Worm (Caenorhabditis elegans) whole organism, L4 larva: ENCODE data around the gene Y71H2B.5.

Source experiments
- aha-1 ChIP-seq: fragments of 150-350 bp; peaks from one replicate; lab custom pipeline; 2014; ENCODE audit warnings: missing biosample characterization, missing genetic modification characterization
- daf-12 ChIP-seq: fragments of 150-350 bp; optimal IDR thresholded peaks from 2 replicates; lab custom pipeline; 2014; ENCODE audit warnings: missing biosample characterization, missing genetic modification reagents, missing genetic modification characterization
- fkh-10 ChIP-seq: fragments of 150-350 bp; optimal IDR thresholded peaks from 2 replicates; lab custom pipeline; 2014; ENCODE audit warnings: missing biosample characterization, missing genetic modification reagents, missing genetic modification characterization
- hif-1 ChIP-seq, 2 experiments: sonication (generic microtip); optimal IDR thresholded peaks; 2 replicates each; lab custom pipeline; 2016 to 2017; ENCODE audit warnings: missing compliant biosample characterization in 2 of 2, missing genetic modification characterization in 2 of 2, missing genetic modification reagents in 2 of 2, missing genotype in 2 of 2, mild to moderate bottlenecking in 1 of 2
- jun-1 ChIP-seq: fragments of 150-350 bp; optimal IDR thresholded peaks from 2 replicates; lab custom pipeline; 2014; ENCODE audit warnings: missing biosample characterization, missing genetic modification reagents, missing genetic modification characterization
- lin-1 ChIP-seq: fragments of 200-800 bp; sonication (Bioruptor generic); IDR thresholded peaks from 2 replicates; pipeline ENCODE4 v1.3.6; 2022; ENCODE audit warnings: missing genetic modification reagents, missing genetic modification characterization, missing compliant biosample characterization
- mdl-1 ChIP-seq, 2 experiments: fragments of 150-350 bp in 1 of 2; sonication (generic microtip) in 1 of 2; optimal IDR thresholded peaks; 2 replicates each; lab custom pipeline; 2014 to 2017; ENCODE audit warnings: missing biosample characterization in 2 of 2, missing genetic modification characterization in 2 of 2
- nhr-11 ChIP-seq: fragments of 150-350 bp; optimal IDR thresholded peaks from 2 replicates; lab custom pipeline; 2014; ENCODE audit warnings: missing biosample characterization, missing genetic modification characterization
- nhr-28 ChIP-seq: fragments of 150-350 bp; optimal IDR thresholded peaks from 2 replicates; lab custom pipeline; 2014; ENCODE audit warnings: missing biosample characterization, missing genetic modification characterization
- nhr-77 ChIP-seq: fragments of 150-350 bp; optimal IDR thresholded peaks from 2 replicates; lab custom pipeline; 2014; ENCODE audit warnings: missing biosample characterization, missing genetic modification characterization
- rbr-2 ChIP-seq: sonication (generic microtip); optimal IDR thresholded peaks from 2 replicates; lab custom pipeline; 2016; ENCODE audit warnings: missing genotype, missing genetic modification characterization, missing compliant biosample characterization
- spr-3 ChIP-seq: fragments of 200-800 bp; sonication (Bioruptor generic); optimal IDR thresholded peaks from 2 replicates; lab custom pipeline; 2018; ENCODE audit warnings: mild to moderate bottlenecking, missing genetic modification characterization, missing compliant biosample characterization
- tag-97 ChIP-seq: fragments of 200-800 bp; sonication (Bioruptor generic); IDR thresholded peaks from 2 replicates; pipeline ENCODE4 v1.3.6; 2022; ENCODE audit warnings: missing genetic modification characterization, missing compliant biosample characterization
- zip-2 ChIP-seq: fragments of 150-350 bp; optimal IDR thresholded peaks from 2 replicates; lab custom pipeline; 2014; ENCODE audit warnings: missing biosample characterization, missing genetic modification characterization

ce11 chrIII:2632819-2633398 is 25.1 kb downstream of the Y71H2B.5 start:
- no peak for TF ChIP-seq lin-1 (GFP tag; lab: Robert Waterston, UW)
- no peak for TF ChIP-seq hif-1 (tag; optimal IDR thresholded peaks at IDR 0.05; lab: Kevin White, UChicago)
- TF ChIP-seq nhr-77 (tag; lab: Kevin White, UChicago): no peak
- TF ChIP-seq jun-1 (tag; lab: Kevin White, UChicago): no peak
- TF ChIP-seq tag-97 (GFP tag; lab: Robert Waterston, UW): no peak
- no peak for TF ChIP-seq spr-3 (GFP tag; lab: Kevin White, UChicago)
- no peak for TF ChIP-seq zip-2 (tag; lab: Kevin White, UChicago)
- TF ChIP-seq nhr-11: no peak
- TF ChIP-seq daf-12: no peak
- TF ChIP-seq rbr-2: no peak
- TF ChIP-seq aha-1 (tag; lab: Kevin White, UChicago): no peak
- TF ChIP-seq mdl-1 (tag; optimal IDR thresholded peaks at IDR 0.05; lab: Kevin White, UChicago): no peak
- TF ChIP-seq fkh-10 (GFP tag; lab: Kevin White, UChicago): no peak
- TF ChIP-seq nhr-28 (tag; lab: Kevin White, UChicago): peak; percentile 2
